Worm (Caenorhabditis elegans) whole organism, L1 larva: ENCODE measurements around the gene ttr-51.

Experiments used
- blmp-1 ChIP-seq: fragments of 150-350 bp; optimal IDR thresholded peaks from 2 replicates; lab custom pipeline; 2014; ENCODE audit warnings: missing biosample characterization, missing genetic modification characterization
- ceh-8 ChIP-seq: fragments of 200-800 bp; sonication (Bioruptor generic); optimal IDR thresholded peaks from 2 replicates; lab custom pipeline; 2018; ENCODE audit warnings: mild to moderate bottlenecking, missing genetic modification characterization, moderate library complexity, missing compliant biosample characterization
- efl-1 ChIP-seq, 4 experiments: fragments of 150-350 bp; optimal IDR thresholded peaks in 3 of 4; peaks in 1 of 4; 1 replicate in 1 of 4; 2 replicates in 3 of 4; lab custom pipeline; 2014; ENCODE audit warnings: missing biosample characterization in 2 of 4, missing genetic modification characterization in 2 of 4, missing genetic modification reagents in 2 of 4
- lin-15B ChIP-seq: fragments of 150-350 bp; sonication (generic microtip); optimal IDR thresholded peaks from 3 replicates; lab custom pipeline; 2014; ENCODE audit warnings: missing biosample characterization, missing genetic modification characterization
- mep-1 ChIP-seq: fragments of 150-350 bp; optimal IDR thresholded peaks from 2 replicates; lab custom pipeline; 2014; ENCODE audit warnings: missing biosample characterization, missing genetic modification characterization
- nhr-71 ChIP-seq: sonication (generic microtip); optimal IDR thresholded peaks from 2 replicates; lab custom pipeline; 2016; ENCODE audit warnings: mild to moderate bottlenecking, missing genetic modification characterization, moderate library complexity, missing compliant biosample characterization
- pqm-1 ChIP-seq: sonication (generic microtip); optimal IDR thresholded peaks from 3 replicates; lab custom pipeline; 2017; ENCODE audit warnings: missing biosample characterization, missing genetic modification characterization
- snpc-4 ChIP-seq: fragments of 150-350 bp; optimal IDR thresholded peaks from 2 replicates; lab custom pipeline; 2014; ENCODE audit warnings: missing biosample characterization, missing genetic modification characterization
- sup-37 ChIP-seq: fragments of 200-800 bp; sonication (Bioruptor generic); optimal IDR thresholded peaks from 2 replicates; lab custom pipeline; 2018; ENCODE audit warnings: mild to moderate bottlenecking, missing genetic modification characterization, missing compliant biosample characterization
- unc-62 ChIP-seq: fragments of 150-350 bp; optimal IDR thresholded peaks from 2 replicates; lab custom pipeline; 2014; ENCODE audit warnings: missing biosample characterization, missing genetic modification reagents, missing genetic modification characterization
- ztf-11 ChIP-seq, 2 experiments: sonication (generic microtip); optimal IDR thresholded peaks; 2 replicates each; lab custom pipeline; 2016 to 2017; ENCODE audit warnings: missing genetic modification characterization in 2 of 2, missing biosample characterization in 1 of 2, missing compliant biosample characterization in 1 of 2

DNA sequence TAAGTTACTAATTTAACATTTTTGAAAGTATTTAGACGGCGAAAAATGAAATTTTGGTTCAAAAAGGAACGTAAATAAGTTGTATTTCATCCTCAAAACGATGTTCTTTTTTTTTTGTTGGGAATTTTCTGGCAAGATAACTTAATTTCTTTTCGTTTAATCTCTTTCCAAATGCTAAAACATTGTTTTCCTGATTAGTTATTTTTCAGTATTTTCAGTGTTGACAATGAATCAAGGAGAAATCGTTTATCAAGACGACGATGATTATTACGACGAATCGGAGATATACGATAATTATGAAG, 11.3 kb downstream of the ttr-51 start, which contains the start of gene lin-54:
- TF ChIP-seq blmp-1 (tag; lab: Kevin White, UChicago): no peak
- TF ChIP-seq nhr-71 (tag; lab: Kevin White, UChicago): no peak
- TF ChIP-seq snpc-4 (tag; lab: Kevin White, UChicago): no peak
- TF ChIP-seq ceh-8 (GFP tag; lab: Kevin White, UChicago): no peak
- TF ChIP-seq pqm-1 (tag; lab: Kevin White, UChicago): no peak
- TF ChIP-seq mep-1 (tag; lab: Kevin White, UChicago): no peak
- TF ChIP-seq ztf-11 (tag; optimal IDR thresholded peaks at IDR 0.05; lab: Kevin White, UChicago): no peak
- TF ChIP-seq sup-37 (GFP tag; lab: Kevin White, UChicago): no peak
- TF ChIP-seq unc-62 (GFP tag; lab: Kevin White, UChicago): no peak
- TF ChIP-seq efl-1 (optimal IDR thresholded peaks at IDR 0.05; lab: Kevin White, UChicago): no peak
- no peak for TF ChIP-seq efl-1 (GFP tag; optimal IDR thresholded peaks at IDR 0.05 in 1 of 2; lab: Kevin White, UChicago)
- no peak for TF ChIP-seq lin-15B
